Worm (Caenorhabditis elegans): ENCODE data around the gene K07F5.6.

Gene K07F5.6

ce11 chrIV:9803544-9803943, 42.9 kb downstream of the K07F5.6 start (continued):
- TF ChIP-seq lsl-1 (GFP tag; optimal IDR thresholded peaks at IDR 0.05): no peak
- TF ChIP-seq cebp-2 (GFP tag; IDR thresholded peaks at IDR 0.05): no peak
- no peak for TF ChIP-seq nfya-2 (GFP tag; IDR thresholded peaks at IDR 0.05)
- TF ChIP-seq hmg-20 (GFP tag; IDR thresholded peaks at IDR 0.05): no peak

- TF ChIP-seq nhr-90 (tag; optimal IDR thresholded peaks at IDR 0.05): no peak
- no peak for TF ChIP-seq aptf-2 (GFP tag; conservative IDR thresholded peaks at IDR 0.05)
- no peak for TF ChIP-seq dpff-1 (tag; optimal IDR thresholded peaks at IDR 0.05)
- no peak for TF ChIP-seq attf-6 (GFP tag; IDR thresholded peaks at IDR 0.05)
- TF ChIP-seq nhr-80 (tag; optimal IDR thresholded peaks at IDR 0.05): peak; percentile 75
- TF ChIP-seq ztf-6 (GFP tag; IDR thresholded peaks at IDR 0.05): no peak
- no peak for TF ChIP-seq rec-8 (tag; optimal IDR thresholded peaks at IDR 0.05)
- no peak for TF ChIP-seq rcor-1 (GFP tag; IDR thresholded peaks at IDR 0.05)
- TF ChIP-seq ztf-28 (GFP tag; IDR thresholded peaks at IDR 0.05): no peak
- TF ChIP-seq madf-3 (GFP tag; IDR thresholded peaks at IDR 0.05): no peak
- TF ChIP-seq mes-4 (tag; optimal IDR thresholded peaks at IDR 0.05): no peak
- TF ChIP-seq ceh-79 (tag; optimal IDR thresholded peaks at IDR 0.05): no peak
- no peak for TF ChIP-seq lsy-27 (tag; optimal IDR thresholded peaks at IDR 0.05; ENCODE audit: borderline replicate concordance, insufficient read depth)
- no peak for TF ChIP-seq tlf-1 (GFP tag; optimal IDR thresholded peaks at IDR 0.05)
- TF ChIP-seq B0035.1 (tag; optimal IDR thresholded peaks at IDR 0.05): no peak
- no peak for TF ChIP-seq unc-130 (GFP tag; optimal IDR thresholded peaks at IDR 0.05)
- peak; percentile 53; the same call in 1 of the 2 replicates for TF ChIP-seq hmg-1.2 (GFP tag; IDR thresholded peaks at IDR 0.05)
- TF ChIP-seq pha-4 (tag; optimal IDR thresholded peaks at IDR 0.05): no peak
Observed at ce11 chrIV:9802711-9803110, 43.8 kb downstream of the K07F5.6 start, which contains the start of gene fat-3. Gene fat-3, plus strand, starts transcription at chrIV:9803023.

ce11 chrIV:9801418-9801817, 45.1 kb downstream of the K07F5.6 start:
- TF ChIP-seq madf-10 (tag; optimal IDR thresholded peaks at IDR 0.05) (peak; percentile 42), nhr-90 (tag; optimal IDR thresholded peaks at IDR 0.05) (no peak), attf-5 (GFP tag; optimal IDR thresholded peaks at IDR 0.05) (peak; percentile 18), tlf-1 (GFP tag; optimal IDR thresholded peaks at IDR 0.05) (peak; percentile 54), dox-1 (GFP tag; IDR thresholded peaks at IDR 0.05) (peak; percentile 51; the same call in 1 of the 2 replicates), rpc-1 (optimal IDR thresholded peaks at IDR 0.05) (no peak), rpc-1 (tag; optimal IDR thresholded peaks at IDR 0.05) (no peak), repo-1 (tag; optimal IDR thresholded peaks at IDR 0.05) (peak; percentile 46), gei-17 (GFP tag; optimal IDR thresholded peaks at IDR 0.05) (no peak), hrde-1 (tag; optimal IDR thresholded peaks at IDR 0.05; ENCODE audit: borderline replicate concordance) (no peak), lin-40 (tag; optimal IDR thresholded peaks at IDR 0.05) (peak; percentile 31), ceh-100 (GFP tag; IDR thresholded peaks at IDR 0.05) (no peak), xnd-1 (tag; optimal IDR thresholded peaks at IDR 0.05) (no peak), Y79H2A.3 (GFP tag; conservative IDR thresholded peaks at IDR 0.05) (no peak), cebp-2 (GFP tag; IDR thresholded peaks at IDR 0.05) (no peak), nhr-27 (tag; optimal IDR thresholded peaks at IDR 0.05) (no peak), D2030.7 (GFP tag; IDR thresholded peaks at IDR 0.05) (no peak), tbx-9 (tag; optimal IDR thresholded peaks at IDR 0.05; ENCODE audit: borderline replicate concordance) (no peak), hmg-20 (GFP tag; IDR thresholded peaks at IDR 0.05) (no peak), nhr-80 (tag; optimal IDR thresholded peaks at IDR 0.05) (peak; percentile 97), ceh-27 (GFP tag; optimal IDR thresholded peaks at IDR 0.05) (no peak), ets-4 (GFP tag; optimal IDR thresholded peaks at IDR 0.05) (peak; percentile 83), somi-1 (GFP tag; optimal IDR thresholded peaks at IDR 0.05) (no peak), snpc-3.4 (tag; optimal IDR thresholded peaks at IDR 0.05) (no peak), bed-1 (GFP tag; IDR thresholded peaks at IDR 0.05) (no peak), lin-54 (GFP tag; optimal IDR thresholded peaks at IDR 0.05) (peak; percentile 34), K12H6.12 (tag; optimal IDR thresholded peaks at IDR 0.05) (no peak), tbp1 (GFP tag; optimal IDR thresholded peaks at IDR 0.05) (peak; percentile 35), let-607 (tag; optimal IDR thresholded peaks at IDR 0.05) (peak; percentile 29 to 60)

Data from whole organism, young adult.